Fruit fly (Drosophila melanogaster): Measurements from ENCODE around the gene alpha4GT1.

The alpha4GT1 gene

DNA sequence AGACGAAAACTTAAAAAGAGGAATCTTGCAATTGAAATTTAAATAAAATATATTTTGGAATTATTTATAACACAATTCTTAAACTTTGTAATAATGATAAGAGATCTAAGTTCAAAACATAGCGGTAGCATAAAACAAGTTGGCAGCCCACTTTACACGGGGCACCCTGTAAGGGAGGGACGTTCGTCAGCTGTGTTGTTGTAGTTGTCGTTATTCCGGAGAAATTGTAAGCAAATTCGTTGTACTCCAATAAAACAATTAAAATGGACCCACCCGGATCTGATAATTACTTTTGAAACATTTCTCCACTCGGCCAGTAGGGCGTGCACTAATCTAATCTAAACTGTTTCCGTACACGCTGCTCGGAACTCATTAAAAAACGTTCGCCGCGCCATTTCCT, 7.4 kb upstream of the alpha4GT1 start, which contains the start of gene GABPI:
Gene GABPI (plus strand): TSS at position 190 of the 400 bp plus-strand sequence.
- TF ChIP-seq achi (GFP tag; optimal IDR thresholded peaks at IDR 0.05) = no peak
- TF ChIP-seq CG16779 (tag; optimal IDR thresholded peaks at IDR 0.05) = no peak
- peak; percentile 51; the same call in 2 of the 3 replicates for TF ChIP-seq CG6163 (GFP tag; IDR thresholded peaks at IDR 0.05)
- TF ChIP-seq CG31627 (GFP tag; optimal IDR thresholded peaks at IDR 0.05) = no peak
- TF ChIP-seq CG8632 (GFP tag; optimal IDR thresholded peaks at IDR 0.05) = no peak
- TF ChIP-seq acj6 (GFP tag; optimal IDR thresholded peaks at IDR 0.05) = no peak
- no peak for TF ChIP-seq Eip78C (GFP tag)
- peak; percentile 64 for TF ChIP-seq CG1621 (tag; optimal IDR thresholded peaks at IDR 0.05)
- TF ChIP-seq CG34406 (GFP tag; optimal IDR thresholded peaks at IDR 0.05) = no peak
- no peak for TF ChIP-seq CG8119 (GFP tag; IDR thresholded peaks at IDR 0.05)
- TF ChIP-seq CG7368 (GFP tag; optimal IDR thresholded peaks at IDR 0.05) = no peak
- TF ChIP-seq OdsH (GFP tag; optimal IDR thresholded peaks at IDR 0.05) = no peak
- peak; percentile 35 for TF ChIP-seq esn (GFP tag; optimal IDR thresholded peaks at IDR 0.05)

DNA sequence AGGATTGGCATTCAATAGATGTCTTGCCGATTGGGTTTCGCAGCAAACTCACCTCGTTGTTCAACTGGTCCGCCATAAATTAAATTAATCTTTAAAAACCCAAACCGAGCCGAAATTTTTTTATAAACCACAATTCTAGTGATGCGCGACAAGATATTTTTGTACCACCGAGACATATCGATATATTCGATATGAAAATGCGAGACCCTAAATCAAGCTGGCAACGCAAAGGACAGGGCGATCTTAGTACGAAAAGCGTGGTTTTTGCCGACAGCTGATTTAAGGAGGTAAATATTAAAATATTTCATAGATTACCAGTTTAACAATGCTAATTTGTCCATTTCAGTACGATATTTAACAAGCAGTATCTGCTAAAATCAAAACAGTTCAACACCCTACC, 6.1 kb upstream of the alpha4GT1 start, which contains the start of the genes Sf3b2 and CG17219:
Gene Sf3b2 (minus strand): TSS at position 157 of the 400 bp plus-strand sequence.
Gene CG17219 (plus strand): TSS at position 242 of the 400 bp plus-strand sequence.
- TF ChIP-seq salr (GFP tag; optimal IDR thresholded peaks at IDR 0.05) = no peak
- TF ChIP-seq CG34406 (GFP tag; optimal IDR thresholded peaks at IDR 0.05) = no peak
- TF ChIP-seq Smox (GFP tag; optimal IDR thresholded peaks at IDR 0.05) = no peak
- TF ChIP-seq esn (GFP tag; optimal IDR thresholded peaks at IDR 0.05) = peak; percentile 16
- no peak for TF ChIP-seq Sox102F (GFP tag; optimal IDR thresholded peaks at IDR 0.05)
- peak; percentile 8 for TF ChIP-seq CG31627 (GFP tag; optimal IDR thresholded peaks at IDR 0.05)
- no peak for TF ChIP-seq pdm3 (GFP tag; optimal IDR thresholded peaks at IDR 0.05)
- TF ChIP-seq Hr38 (GFP tag; optimal IDR thresholded peaks at IDR 0.05) = no peak
- no peak for TF ChIP-seq cyc (GFP tag; optimal IDR thresholded peaks at IDR 0.05)
- no peak for TF ChIP-seq Met (GFP tag; optimal IDR thresholded peaks at IDR 0.05)

DNA sequence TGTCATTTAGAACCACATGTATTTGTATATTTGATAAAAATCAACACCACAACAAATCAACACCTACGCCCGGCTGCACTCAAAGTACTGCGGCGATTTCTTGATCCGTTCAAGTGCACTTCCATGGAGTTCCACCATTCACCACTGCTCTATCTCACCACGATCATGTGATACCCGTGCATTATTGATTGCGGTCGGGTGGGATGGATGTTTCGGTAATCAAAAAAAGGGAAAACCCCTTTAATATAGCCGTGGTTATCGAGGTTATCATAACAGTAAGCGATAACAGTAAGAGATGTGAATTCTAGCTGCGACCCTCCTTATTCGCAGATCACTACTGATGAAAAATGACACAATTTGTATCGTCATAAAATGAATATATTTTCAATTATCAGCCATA, 4.7 kb downstream of the alpha4GT1 start, which contains the start of the genes CG17224 and CG17264:
Gene CG17224 (minus strand): TSS at position 97 of the 400 bp plus-strand sequence.
Gene CG17264 (plus strand): TSS at position 297 of the 400 bp plus-strand sequence.
- TF ChIP-seq svp (GFP tag) (peak; percentile 83), esn (GFP tag; optimal IDR thresholded peaks at IDR 0.05) (no peak)

DNA sequence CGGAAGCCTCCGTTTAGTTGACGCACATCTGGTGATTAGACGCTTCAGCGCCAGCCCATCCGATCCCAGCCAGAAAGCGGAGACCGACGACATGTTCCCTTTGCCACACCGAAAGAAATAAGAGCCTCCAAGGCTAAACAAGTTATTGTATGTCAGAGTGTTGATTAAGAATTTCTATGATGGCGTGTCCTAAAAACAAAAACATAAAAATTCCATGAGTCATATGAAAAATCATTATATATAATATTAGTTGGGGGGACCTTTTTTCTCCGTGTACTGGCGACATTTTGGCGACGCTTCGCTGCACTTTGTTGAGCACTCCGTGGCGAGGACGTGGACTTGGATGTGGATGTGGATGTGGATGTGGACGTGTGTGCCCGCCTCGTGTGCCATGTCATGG, 10.2 kb downstream of the alpha4GT1 start:
- TF ChIP-seq dac (GFP tag; optimal IDR thresholded peaks at IDR 0.05) (peak; percentile 42), Eip78C (GFP tag) (peak; percentile 86), lz (GFP tag; optimal IDR thresholded peaks at IDR 0.05) (peak; percentile 43), pdm3 (GFP tag; optimal IDR thresholded peaks at IDR 0.05) (peak; percentile 62), Sox102F (GFP tag; optimal IDR thresholded peaks at IDR 0.05) (peak; percentile 39), CG32006 (GFP tag; optimal IDR thresholded peaks at IDR 0.05) (peak; percentile 86), CG3919 (GFP tag; optimal IDR thresholded peaks at IDR 0.05) (peak; percentile 70), cyc (GFP tag; optimal IDR thresholded peaks at IDR 0.05) (peak; percentile 24), svp (GFP tag) (peak; percentile 42), eg (GFP tag; IDR thresholded peaks at IDR 0.05) (peak; percentile 82), CG10669 (GFP tag; optimal IDR thresholded peaks at IDR 0.05) (no peak), Gug (GFP tag; IDR thresholded peaks at IDR 0.05) (peak; percentile 64), Hr39 (GFP tag; optimal IDR thresholded peaks at IDR 0.05) (peak; percentile 48), CG7368 (GFP tag; optimal IDR thresholded peaks at IDR 0.05) (no peak), OdsH (GFP tag; optimal IDR thresholded peaks at IDR 0.05) (no peak), Ets21C (GFP tag; optimal IDR thresholded peaks at IDR 0.05) (no peak), CG6163 (GFP tag; IDR thresholded peaks at IDR 0.05) (peak; percentile 89), salr (GFP tag; optimal IDR thresholded peaks at IDR 0.05) (peak in 1 of 2 experiments; percentile 61), CG1621 (tag; optimal IDR thresholded peaks at IDR 0.05) (peak; percentile 21), CG6792 (GFP tag; optimal IDR thresholded peaks at IDR 0.05) (peak; percentile 37), CG8632 (GFP tag; optimal IDR thresholded peaks at IDR 0.05) (peak; percentile 42), CG16779 (tag; optimal IDR thresholded peaks at IDR 0.05) (peak; percentile 18), CG3032 (tag; optimal IDR thresholded peaks at IDR 0.05) (peak; percentile 33), CG8119 (GFP tag; IDR thresholded peaks at IDR 0.05) (peak; percentile 76), fd85E (GFP tag; optimal IDR thresholded peaks at IDR 0.05) (no peak), CG8319 (GFP tag; optimal IDR thresholded peaks at IDR 0.05) (no peak), fd59A (GFP tag; optimal IDR thresholded peaks at IDR 0.05) (peak; percentile 27), spab (GFP tag; optimal IDR thresholded peaks at IDR 0.05) (no peak), Eip75B (GFP tag; optimal IDR thresholded peaks at IDR 0.05) (peak; percentile 41), acj6 (GFP tag; optimal IDR thresholded peaks at IDR 0.05) (no peak), ss (GFP tag; optimal IDR thresholded peaks at IDR 0.05) (peak in 1 of 2 experiments; percentile 9), CG9139 (GFP tag; optimal IDR thresholded peaks at IDR 0.05) (no peak), Ets96B (tag; optimal IDR thresholded peaks at IDR 0.05) (peak; percentile 46), CG10631 (GFP tag; optimal IDR thresholded peaks at IDR 0.05) (no peak), CG11902 (GFP tag; optimal IDR thresholded peaks at IDR 0.05) (no peak), CG34406 (GFP tag; optimal IDR thresholded peaks at IDR 0.05) (peak; percentile 35), CG15336 (GFP tag; IDR thresholded peaks at IDR 0.05) (peak; percentile 70)

Measured in whole organism, prepupa.